Worm (Caenorhabditis elegans): ENCODE data around the gene M79.2.
A peak's percentile ranks its signal among the peaks of the same experiment; 100 is the strongest.

Gene M79.2

DNA sequence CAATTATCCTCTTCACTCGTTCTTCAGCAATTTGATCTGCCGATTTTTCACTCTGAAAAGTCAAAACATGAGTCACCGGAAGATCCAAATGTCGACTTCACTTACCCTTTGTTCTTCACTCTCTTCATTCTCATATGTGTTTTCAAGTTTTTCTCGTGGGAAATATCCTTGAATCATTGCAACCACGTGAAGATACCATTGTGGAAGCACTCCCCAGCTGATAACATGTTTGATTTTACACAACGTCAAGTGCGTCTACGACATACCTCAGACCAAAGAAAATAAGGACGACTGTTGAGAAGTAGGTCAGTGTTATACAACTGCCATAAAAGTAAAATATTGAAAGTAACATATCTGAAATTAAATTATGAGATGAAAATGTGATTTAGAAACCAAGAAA is at the start of gene M79.2:
Gene M79.2 (minus strand): TSS at position 354 of the 400 bp plus-strand sequence.
- TF ChIP-seq skn-1 (tag; optimal IDR thresholded peaks at IDR 0.05) (no peak), ztf-4 (tag; optimal IDR thresholded peaks at IDR 0.05) (no peak), crh-2 (tag; optimal IDR thresholded peaks at IDR 0.05) (no peak), nhr-129 (tag; optimal IDR thresholded peaks at IDR 0.05) (peak; percentile 55), peb-1 (tag; optimal IDR thresholded peaks at IDR 0.05) (no peak), sma-9 (GFP tag; optimal IDR thresholded peaks at IDR 0.05) (peak; percentile 45), sma-9 (tag; optimal IDR thresholded peaks at IDR 0.05) (no peak), nhr-25 (tag; optimal IDR thresholded peaks at IDR 0.05) (no peak), unc-62 (GFP tag; optimal IDR thresholded peaks at IDR 0.05) (no peak), lsy-2 (tag; optimal IDR thresholded peaks at IDR 0.05) (no peak), Y55F3AM.14 (GFP tag; optimal IDR thresholded peaks at IDR 0.05) (no peak), nhr-21 (tag; optimal IDR thresholded peaks at IDR 0.05) (no peak), lin-39 (tag; optimal IDR thresholded peaks at IDR 0.05) (no peak), mab-5 (tag; optimal IDR thresholded peaks at IDR 0.05) (no peak), mdl-1 (tag; optimal IDR thresholded peaks at IDR 0.05) (no peak), zag-1 (tag; optimal IDR thresholded peaks at IDR 0.05) (no peak), nhr-10 (tag; optimal IDR thresholded peaks at IDR 0.05) (no peak), fos-1 (tag; optimal IDR thresholded peaks at IDR 0.05) (peak; percentile 39), elt-3 (tag; optimal IDR thresholded peaks at IDR 0.05) (no peak), unc-55 (GFP tag; optimal IDR thresholded peaks at IDR 0.05) (no peak), ceh-16 (tag; optimal IDR thresholded peaks at IDR 0.05) (no peak), ceh-82 (tag; optimal IDR thresholded peaks at IDR 0.05) (no peak), aly-2 (tag; optimal IDR thresholded peaks at IDR 0.05) (no peak), mbf-1 (tag; optimal IDR thresholded peaks at IDR 0.05) (no peak), elt-1 (tag; optimal IDR thresholded peaks at IDR 0.05) (no peak), lin-11 (tag; optimal IDR thresholded peaks at IDR 0.05) (no peak)

DNA sequence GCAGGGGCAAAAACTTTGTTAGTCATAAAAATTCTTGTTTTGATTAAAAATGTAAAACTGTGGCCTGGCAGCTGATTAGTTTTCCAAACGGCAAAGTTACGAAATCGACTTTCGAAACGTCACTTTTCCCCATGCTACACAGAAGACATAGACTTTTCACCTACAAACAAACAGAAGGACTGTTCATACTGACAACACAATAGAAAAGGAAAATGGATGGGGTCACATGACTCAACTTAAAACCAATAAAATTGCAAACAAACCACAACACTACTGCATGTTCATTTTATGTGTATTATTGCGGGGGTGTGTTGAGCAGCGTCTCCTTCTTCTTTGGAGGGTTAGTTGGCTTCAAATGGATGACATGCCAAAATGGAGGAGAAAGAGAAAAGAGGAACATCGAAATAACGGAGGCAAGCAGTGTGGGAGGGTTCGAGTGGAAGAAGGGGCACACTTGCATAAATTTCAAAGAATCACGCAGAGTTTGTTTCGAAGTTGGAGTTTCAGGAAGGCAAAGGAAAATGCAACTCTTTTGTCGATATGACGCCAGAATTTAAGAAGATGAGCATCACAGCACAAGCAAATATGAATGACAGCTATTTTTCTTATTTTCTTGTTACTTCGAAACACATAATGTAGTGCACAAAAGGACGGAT is 49.6 kb upstream of the M79.2 start:
- TF ChIP-seq lin-11 (tag; optimal IDR thresholded peaks at IDR 0.05), result no peak
- TF ChIP-seq egl-27 (tag; optimal IDR thresholded peaks at IDR 0.05), result peak; percentile 40
- peak in 1 of 2 experiments; percentile 23 for TF ChIP-seq mdl-1 (tag; optimal IDR thresholded peaks at IDR 0.05)
- TF ChIP-seq C34F6.9 (tag; optimal IDR thresholded peaks at IDR 0.05), result peak; percentile 68
- no peak for TF ChIP-seq nhr-11 (tag; optimal IDR thresholded peaks at IDR 0.05)
- no peak for TF ChIP-seq lin-39 (tag; optimal IDR thresholded peaks at IDR 0.05)
- TF ChIP-seq fos-1 (tag; optimal IDR thresholded peaks at IDR 0.05), result peak; percentile 18
- peak; percentile 1 for TF ChIP-seq nhr-21 (tag; optimal IDR thresholded peaks at IDR 0.05)
- TF ChIP-seq gmeb-1 (tag; optimal IDR thresholded peaks at IDR 0.05), result no peak
- TF ChIP-seq sem-4 (tag; optimal IDR thresholded peaks at IDR 0.05), result peak; percentile 12
- no peak for TF ChIP-seq ztf-1 (GFP tag; conservative IDR thresholded peaks at IDR 0.05)
- TF ChIP-seq unc-39 (tag; optimal IDR thresholded peaks at IDR 0.05), result no peak
- TF ChIP-seq alr-1 (tag; optimal IDR thresholded peaks at IDR 0.05), result no peak
- no peak for TF ChIP-seq nhr-12 (tag; optimal IDR thresholded peaks at IDR 0.05)
- no peak for TF ChIP-seq ztf-11 (tag; optimal IDR thresholded peaks at IDR 0.05)
- peak; percentile 49 for TF ChIP-seq mab-5 (tag; optimal IDR thresholded peaks at IDR 0.05)
- TF ChIP-seq crh-2 (tag; optimal IDR thresholded peaks at IDR 0.05), result peak; percentile 69
- TF ChIP-seq lin-13 (GFP tag; optimal IDR thresholded peaks at IDR 0.05), result peak; percentile 23
- TF ChIP-seq elt-1 (tag; optimal IDR thresholded peaks at IDR 0.05), result no peak
- no peak for TF ChIP-seq ceh-82 (tag; optimal IDR thresholded peaks at IDR 0.05)
- no peak for TF ChIP-seq elt-3 (tag; optimal IDR thresholded peaks at IDR 0.05)
- TF ChIP-seq sma-3 (GFP tag; optimal IDR thresholded peaks at IDR 0.05), result peak; percentile 26
- TF ChIP-seq F13H6.1 (tag; optimal IDR thresholded peaks at IDR 0.05), result peak; percentile 34
- TF ChIP-seq nhr-237 (tag; optimal IDR thresholded peaks at IDR 0.05), result no peak
- TF ChIP-seq nhr-23 (tag; optimal IDR thresholded peaks at IDR 0.05), result no peak
- TF ChIP-seq R02D3.7 (tag; optimal IDR thresholded peaks at IDR 0.05), result no peak
- no peak for TF ChIP-seq mbf-1 (tag; optimal IDR thresholded peaks at IDR 0.05)
- TF ChIP-seq ama-1 (optimal IDR thresholded peaks at IDR 0.05), result peak; percentile 66
- peak; percentile 68 for TF ChIP-seq nhr-25 (tag; optimal IDR thresholded peaks at IDR 0.05)
- no peak for TF ChIP-seq snpc-4 (tag; optimal IDR thresholded peaks at IDR 0.05)
- no peak for TF ChIP-seq ZK546.5 (tag; optimal IDR thresholded peaks at IDR 0.05)
- no peak for TF ChIP-seq ceh-16 (tag; optimal IDR thresholded peaks at IDR 0.05)
- peak; percentile 58 for TF ChIP-seq sma-9 (GFP tag; optimal IDR thresholded peaks at IDR 0.05)
- no peak for TF ChIP-seq sma-9 (tag; optimal IDR thresholded peaks at IDR 0.05)
- peak; percentile 80 for TF ChIP-seq nhr-129 (tag; optimal IDR thresholded peaks at IDR 0.05)
- TF ChIP-seq dmd-4 (tag; optimal IDR thresholded peaks at IDR 0.05), result no peak
- TF ChIP-seq unc-55 (GFP tag; optimal IDR thresholded peaks at IDR 0.05), result peak; percentile 9
- peak; percentile 75 for TF ChIP-seq nhr-6 (tag; optimal IDR thresholded peaks at IDR 0.05)
- no peak for TF ChIP-seq nhr-10 (tag; optimal IDR thresholded peaks at IDR 0.05)
- TF ChIP-seq ztf-4 (tag; optimal IDR thresholded peaks at IDR 0.05), result no peak
- peak; percentile 19 for TF ChIP-seq zag-1 (tag; optimal IDR thresholded peaks at IDR 0.05)
- peak; percentile 54 for TF ChIP-seq blmp-1 (tag; optimal IDR thresholded peaks at IDR 0.05; ENCODE audit: insufficient read depth)
- no peak for TF ChIP-seq nhr-77 (tag; optimal IDR thresholded peaks at IDR 0.05)
- peak in 1 of 2 experiments; percentile 27 for TF ChIP-seq lsy-2 (tag; optimal IDR thresholded peaks at IDR 0.05)
